Fruit fly (Drosophila melanogaster): ENCODE measurements around the gene CG32241.

Gene CG32241

DNA sequence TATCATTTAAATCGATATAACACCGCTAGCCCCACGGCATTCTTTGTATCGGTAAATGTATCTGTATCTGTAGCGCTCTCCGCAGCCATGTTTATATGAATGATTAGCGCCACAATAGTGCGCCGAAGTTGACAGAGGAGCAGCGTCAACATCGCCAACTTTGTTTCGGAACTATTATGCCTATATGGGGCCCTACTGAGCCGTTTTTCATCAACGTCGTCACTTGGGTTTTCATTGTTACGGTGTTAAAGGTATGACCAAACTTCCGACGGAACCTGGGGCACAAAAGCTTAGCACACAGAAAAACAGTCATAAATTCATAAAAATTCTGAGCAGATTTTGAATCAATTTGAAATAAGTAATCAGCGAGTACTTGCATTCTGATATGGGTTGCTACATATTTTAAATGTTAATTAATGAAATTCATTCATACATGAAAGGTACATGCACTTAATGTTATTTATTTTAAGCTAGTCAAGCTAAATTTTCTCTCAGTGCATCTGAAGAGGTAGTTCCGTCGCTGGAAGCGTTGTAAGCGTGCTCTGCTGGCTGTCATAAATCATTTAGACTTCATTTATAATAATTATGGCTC is 4.9 kb downstream of the CG32241 start, which contains the start of gene CG15023 (continued):
- TF ChIP-seq Hmr (GFP tag; optimal IDR thresholded peaks at IDR 0.05) (peak; percentile 41), CG2678 (tag; optimal IDR thresholded peaks at IDR 0.05) (peak; percentile 56), prd (optimal IDR thresholded peaks at IDR 0.05) (no peak), prd (GFP tag; IDR thresholded peaks at IDR 0.05) (0 out of 3 replicates have a peak, but pooled peaks have one; percentile 21), Sox102F (GFP tag; optimal IDR thresholded peaks at IDR 0.05) (peak; percentile 19), CG11504 (tag; optimal IDR thresholded peaks at IDR 0.05) (peak; percentile 52), CG6254 (GFP tag; optimal IDR thresholded peaks at IDR 0.05) (no peak), Pdp1 (GFP tag; optimal IDR thresholded peaks at IDR 0.05) (peak; percentile 4 to 37), CG17385 (GFP tag; optimal IDR thresholded peaks at IDR 0.05) (peak; percentile 13), Hsf (GFP tag; optimal IDR thresholded peaks at IDR 0.05) (peak; percentile 21), tgo (GFP tag; IDR thresholded peaks at IDR 0.05) (peak; percentile 55; the same call in 2 of the 3 replicates), pros (GFP tag; optimal IDR thresholded peaks at IDR 0.05) (no peak), zen (tag; optimal IDR thresholded peaks at IDR 0.05) (no peak), Med (GFP tag) (peak; percentile 69), CG13424 (tag; optimal IDR thresholded peaks at IDR 0.05) (peak; percentile 45), CG14014 (GFP tag; IDR thresholded peaks at IDR 0.05) (no peak), ham (GFP tag; IDR thresholded peaks at IDR 0.05) (no peak), Hr51 (GFP tag; optimal IDR thresholded peaks at IDR 0.05) (peak in 1 of 2 experiments; percentile 48), CG11695 (GFP tag; IDR thresholded peaks at IDR 0.05) (peak; percentile 53; the same call in 1 of the 3 replicates), Rfx (GFP tag; IDR thresholded peaks at IDR 0.05) (peak; percentile 43), CG6689 (GFP tag; IDR thresholded peaks at IDR 0.05) (peak; percentile 25; the same call in 1 of the 2 replicates), Dip3 (GFP tag; optimal IDR thresholded peaks at IDR 0.05) (no peak), crol (GFP tag; IDR thresholded peaks at IDR 0.05) (no peak), corto (GFP tag; optimal IDR thresholded peaks at IDR 0.05) (no peak), stwl (tag; optimal IDR thresholded peaks at IDR 0.05) (no peak), chinmo (GFP tag; IDR thresholded peaks at IDR 0.05; ENCODE audit: partially characterized antibody) (0 out of 4 replicates have a peak, but pooled peaks have one; percentile 39), Vsx1 (GFP tag; optimal IDR thresholded peaks at IDR 0.05) (no peak), ssp (GFP tag; IDR thresholded peaks at IDR 0.05) (peak; percentile 24; the same call in 1 of the 2 replicates), sd (tag; optimal IDR thresholded peaks at IDR 0.05) (peak; percentile 20), E2f1 (GFP tag; IDR thresholded peaks at IDR 0.05) (0 out of 2 replicates have a peak, but pooled peaks have one; percentile 17), Sox100B (GFP tag; optimal IDR thresholded peaks at IDR 0.05) (peak; percentile 0), Sry-β (GFP tag; optimal IDR thresholded peaks at IDR 0.05) (no peak), BtbVII (GFP tag; optimal IDR thresholded peaks at IDR 0.05) (peak; percentile 38), hkb (optimal IDR thresholded peaks at IDR 0.05) (no peak), hkb (GFP tag; IDR thresholded peaks at IDR 0.05) (0 out of 2 replicates have a peak, but pooled peaks have one; percentile 9), unpg (GFP tag; optimal IDR thresholded peaks at IDR 0.05) (peak; percentile 28), usp (GFP tag; optimal IDR thresholded peaks at IDR 0.05) (no peak), Abd-B (GFP tag; optimal IDR thresholded peaks at IDR 0.05) (no peak), CG2889 (GFP tag; IDR thresholded peaks at IDR 0.05) (0 out of 3 replicates have a peak, but pooled peaks have one; percentile 31), CG8924 (tag; optimal IDR thresholded peaks at IDR 0.05) (peak; percentile 19), CG1603 (tag; optimal IDR thresholded peaks at IDR 0.05) (peak; percentile 2), dysf (GFP tag; IDR thresholded peaks at IDR 0.05) (peak; percentile 69; the same call in 2 of the 3 replicates), zfh1 (GFP tag; IDR thresholded peaks at IDR 0.05) (no peak), Drgx (GFP tag; IDR thresholded peaks at IDR 0.05) (no peak), CTCF (GFP tag; optimal IDR thresholded peaks at IDR 0.05) (no peak), CG3281 (GFP tag; optimal IDR thresholded peaks at IDR 0.05) (peak; percentile 35), Bdp1 (GFP tag; optimal IDR thresholded peaks at IDR 0.05) (no peak), Aef1 (GFP tag; IDR thresholded peaks at IDR 0.05) (peak; percentile 38; the same call in 2 of the 3 replicates), CG7839 (tag; optimal IDR thresholded peaks at IDR 0.05) (peak; percentile 39), ci (GFP tag; IDR thresholded peaks at IDR 0.05) (0 out of 3 replicates have a peak, but pooled peaks have one; percentile 36)
